Fruit fly (Drosophila melanogaster) whole organism, wandering third instar larva: ENCODE data around the gene CG8065.

Source experiments
- pan ChIP-seq: fragments of >200 bp; optimal IDR thresholded peaks from 2 replicates; lab custom pipeline; 2017
- psq ChIP-seq: fragments of 200-800 bp; sonication (Bioruptor generic); optimal IDR thresholded peaks from 3 replicates; lab custom pipeline; 2017; ENCODE audit warnings: missing biosample characterization, mild to moderate bottlenecking, missing genetic modification characterization, moderate library complexity

DNA sequence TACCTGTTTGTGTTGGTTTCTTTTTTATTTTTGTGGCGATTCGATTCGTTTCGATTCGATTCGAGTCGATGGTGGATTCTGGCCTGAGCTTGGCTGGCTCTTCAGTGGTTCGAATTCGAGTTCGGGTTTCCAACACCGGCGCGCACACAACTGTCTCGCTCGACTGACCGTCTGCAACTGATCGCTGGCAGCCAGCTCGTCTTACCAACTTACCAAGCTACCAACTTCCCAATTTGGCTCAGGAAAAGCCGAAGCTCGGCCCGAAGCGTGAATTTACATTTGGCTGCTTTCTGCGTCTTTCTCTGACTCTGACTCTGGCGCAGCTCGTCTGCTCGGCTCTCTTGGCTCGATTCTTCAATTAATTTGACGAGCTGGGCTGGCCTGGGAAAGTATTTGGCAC lies 13.8 kb upstream of the CG8065 start, which contains the start of gene ect:
- TF ChIP-seq psq (GFP tag; lab: Kevin White, UChicago) (no peak), pan (lab: Kevin White, UChicago) (no peak)
